Worm (Caenorhabditis elegans) whole organism, L2 larva: Measurements from ENCODE around the gene ZK177.11.

Source experiments
- elt-1 ChIP-seq: fragments of 150-350 bp; optimal IDR thresholded peaks from 2 replicates; lab custom pipeline; 2014; ENCODE audit warnings: missing biosample characterization, missing genetic modification characterization
- lin-39 ChIP-seq: fragments of 150-350 bp; optimal IDR thresholded peaks from 2 replicates; lab custom pipeline; 2014; ENCODE audit warnings: missing biosample characterization, missing genetic modification reagents, missing genetic modification characterization

DNA sequence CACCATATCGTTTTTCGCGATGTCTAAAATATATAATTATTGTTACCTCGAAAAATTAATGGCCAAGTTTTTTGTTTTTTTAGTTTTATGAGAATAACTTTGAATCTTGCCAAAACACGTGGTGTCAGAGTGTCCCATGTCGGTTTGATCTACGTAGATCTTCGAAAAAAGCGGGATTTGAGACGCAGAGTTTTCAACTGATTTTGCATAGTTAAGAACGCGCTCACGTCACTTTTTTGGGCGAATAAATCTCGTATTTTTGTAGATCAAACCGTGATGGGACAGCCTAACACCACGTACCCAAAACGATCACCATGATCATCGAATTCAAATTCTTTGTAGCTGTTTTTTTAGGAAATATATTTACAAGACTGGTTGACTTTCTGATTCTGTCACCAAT is 25.2 kb upstream of the ZK177.11 start:
- TF ChIP-seq lin-39 (tag; lab: Kevin White, UChicago) (no peak), elt-1 (no peak)
